Worm (Caenorhabditis elegans) whole organism, late embryonic: ENCODE results near the gene H40L08.3.

Source experiments
- C08G9.2 ChIP-seq: sonication (generic microtip); optimal IDR thresholded peaks from 2 replicates; lab custom pipeline; 2016; ENCODE audit warnings: mild to moderate bottlenecking, missing genetic modification characterization, moderate library complexity, missing compliant biosample characterization
- F13H6.1 ChIP-seq: sonication (generic microtip); optimal IDR thresholded peaks from 2 replicates; lab custom pipeline; 2016; ENCODE audit warnings: missing genetic modification characterization, missing compliant biosample characterization
- K02D7.2 ChIP-seq: sonication (generic microtip); optimal IDR thresholded peaks from 2 replicates; lab custom pipeline; 2017; ENCODE audit warnings: mild to moderate bottlenecking, missing genetic modification characterization, missing compliant biosample characterization
- T23F11.4 ChIP-seq: fragments of 200-800 bp; sonication (Bioruptor generic); optimal IDR thresholded peaks from 2 replicates; lab custom pipeline; 2018; ENCODE audit warnings: mild to moderate bottlenecking, missing genetic modification characterization, missing compliant biosample characterization
- Y22D7AL.16 ChIP-seq: sonication (generic microtip); optimal IDR thresholded peaks from 2 replicates; lab custom pipeline; 2016; ENCODE audit warnings: missing genetic modification characterization, missing compliant biosample characterization
- ceh-14 ChIP-seq: sonication (generic microtip); optimal IDR thresholded peaks from 2 replicates; lab custom pipeline; 2016; ENCODE audit warnings: missing genotype, missing genetic modification characterization, missing compliant biosample characterization
- ceh-19 ChIP-seq: fragments of 200-800 bp; sonication (Bioruptor generic); optimal IDR thresholded peaks from 2 replicates; lab custom pipeline; 2018; ENCODE audit warnings: mild to moderate bottlenecking, missing genetic modification characterization, missing compliant biosample characterization
- ceh-2 ChIP-seq: sonication (generic microtip); optimal IDR thresholded peaks from 2 replicates; lab custom pipeline; 2016; ENCODE audit warnings: missing genotype, missing genetic modification characterization, missing compliant biosample characterization
- ceh-22 ChIP-seq: sonication (generic microtip); optimal IDR thresholded peaks from 2 replicates; lab custom pipeline; 2017; ENCODE audit warnings: missing biosample characterization, missing genetic modification characterization
- ceh-24 ChIP-seq: sonication (generic microtip); optimal IDR thresholded peaks from 2 replicates; lab custom pipeline; 2016; ENCODE audit warnings: mild to moderate bottlenecking, missing genetic modification characterization, missing compliant biosample characterization
- ceh-30 ChIP-seq: fragments of 150-350 bp; optimal IDR thresholded peaks from 2 replicates; lab custom pipeline; 2014; ENCODE audit warnings: missing biosample characterization, missing genetic modification characterization
- ceh-31 ChIP-seq: sonication (generic microtip); optimal IDR thresholded peaks from 2 replicates; lab custom pipeline; 2016; ENCODE audit warnings: missing genetic modification characterization, missing compliant biosample characterization
- ceh-34 ChIP-seq: sonication (generic microtip); optimal IDR thresholded peaks from 2 replicates; lab custom pipeline; 2016; ENCODE audit warnings: mild to moderate bottlenecking, missing genetic modification characterization, missing compliant biosample characterization
- ceh-45 ChIP-seq: fragments of 200-800 bp; sonication (Bioruptor generic); IDR thresholded peaks from 2 replicates; pipeline ENCODE4 v1.3.6; 2022; ENCODE audit warnings: missing genetic modification reagents, missing genetic modification characterization, missing compliant biosample characterization
- elt-2 ChIP-seq: sonication (generic microtip); optimal IDR thresholded peaks from 2 replicates; lab custom pipeline; 2016; ENCODE audit warnings: missing genetic modification reagents, missing genetic modification characterization, missing compliant biosample characterization
- fax-1 ChIP-seq: sonication (generic microtip); optimal IDR thresholded peaks from 2 replicates; lab custom pipeline; 2016; ENCODE audit warnings: missing genotype, missing genetic modification characterization, missing compliant biosample characterization
- fkh-10 ChIP-seq: fragments of 150-350 bp; optimal IDR thresholded peaks from 2 replicates; lab custom pipeline; 2014; ENCODE audit warnings: missing biosample characterization, missing genetic modification reagents, missing genetic modification characterization
- fkh-6 ChIP-seq: sonication (generic microtip); optimal IDR thresholded peaks from 2 replicates; lab custom pipeline; 2016; ENCODE audit warnings: missing genetic modification characterization, missing compliant biosample characterization
- gmeb-2 ChIP-seq: sonication (generic microtip); optimal IDR thresholded peaks from 2 replicates; lab custom pipeline; 2016; ENCODE audit warnings: missing genetic modification characterization, inconsistent platforms, missing compliant biosample characterization
- hlh-13 ChIP-seq: fragments of 200-800 bp; sonication (Bioruptor generic); optimal IDR thresholded peaks from 2 replicates; lab custom pipeline; 2018; ENCODE audit warnings: mild to moderate bottlenecking, missing genetic modification characterization, missing compliant biosample characterization
- hlh-6 ChIP-seq: sonication (generic microtip); optimal IDR thresholded peaks from 2 replicates; lab custom pipeline; 2016; ENCODE audit warnings: missing genotype, missing genetic modification characterization, missing compliant biosample characterization
- lin-11 ChIP-seq: fragments of 200-800 bp; sonication (Bioruptor generic); optimal IDR thresholded peaks from 2 replicates; lab custom pipeline; 2018; ENCODE audit warnings: mild to moderate bottlenecking, missing genetic modification characterization, missing compliant biosample characterization
- madf-2 ChIP-seq: sonication (generic microtip); optimal IDR thresholded peaks from 2 replicates; lab custom pipeline; 2017; ENCODE audit warnings: missing genetic modification characterization, missing compliant biosample characterization
- nfya-1 ChIP-seq: sonication (generic microtip); optimal IDR thresholded peaks from 2 replicates; lab custom pipeline; 2017; ENCODE audit warnings: missing genetic modification characterization, mild to moderate bottlenecking, missing compliant biosample characterization, antibody characterized with exemption, moderate library complexity
- nhr-11 ChIP-seq: fragments of 150-350 bp; optimal IDR thresholded peaks from 2 replicates; lab custom pipeline; 2014; ENCODE audit warnings: missing biosample characterization, missing genetic modification characterization
- nhr-232 ChIP-seq: sonication (generic microtip); optimal IDR thresholded peaks from 2 replicates; lab custom pipeline; 2016; ENCODE audit warnings: missing genetic modification characterization, missing compliant biosample characterization
- odd-2 ChIP-seq: sonication (generic microtip); optimal IDR thresholded peaks from 2 replicates; lab custom pipeline; 2017; ENCODE audit warnings: antibody characterized with exemption, mild to moderate bottlenecking, missing genetic modification characterization, missing compliant biosample characterization
- pag-3 ChIP-seq: sonication (generic microtip); optimal IDR thresholded peaks from 2 replicates; lab custom pipeline; 2016; ENCODE audit warnings: missing compliant biosample characterization, missing genetic modification characterization, borderline replicate concordance
- pat-9 ChIP-seq: fragments of 200-800 bp; sonication (Bioruptor generic); optimal IDR thresholded peaks from 2 replicates; lab custom pipeline; 2018; ENCODE audit warnings: mild to moderate bottlenecking, missing genetic modification characterization, moderate library complexity, missing compliant biosample characterization
- pros-1 ChIP-seq: fragments of 150-350 bp; optimal IDR thresholded peaks from 2 replicates; lab custom pipeline; 2014; ENCODE audit warnings: missing biosample characterization, missing genetic modification reagents, missing genetic modification characterization
- ref-2 ChIP-seq: sonication (generic microtip); optimal IDR thresholded peaks from 2 replicates; lab custom pipeline; 2016; ENCODE audit warnings: missing genetic modification characterization, missing compliant biosample characterization
- rnt-1 ChIP-seq: sonication (generic microtip); optimal IDR thresholded peaks from 2 replicates; lab custom pipeline; 2016; ENCODE audit warnings: missing genetic modification characterization, missing compliant biosample characterization
- sdc-2 ChIP-seq: sonication (generic microtip); optimal IDR thresholded peaks from 2 replicates; lab custom pipeline; 2016; ENCODE audit warnings: missing genotype, missing genetic modification characterization, missing compliant biosample characterization
- syd-9 ChIP-seq: sonication (generic microtip); optimal IDR thresholded peaks from 2 replicates; lab custom pipeline; 2016; ENCODE audit warnings: mild to moderate bottlenecking, missing genetic modification characterization, moderate library complexity, missing compliant biosample characterization
- tbx-2 ChIP-seq: sonication (generic microtip); optimal IDR thresholded peaks from 2 replicates; lab custom pipeline; 2016; ENCODE audit warnings: missing genetic modification characterization, missing compliant biosample characterization
- unc-3 ChIP-seq, 2 experiments: fragments of 200-800 bp in 1 of 2; sonication (Bioruptor generic) in 1 of 2; sonication (generic microtip) in 1 of 2; conservative IDR thresholded peaks in 1 of 2; optimal IDR thresholded peaks in 1 of 2; 2 replicates each; pipeline versions ENCODE4 v1.3.6 to Lab custom; 2016 to 2022; ENCODE audit warnings: missing compliant biosample characterization in 2 of 2, missing genetic modification characterization in 2 of 2, missing genetic modification reagents in 1 of 2
- unc-42 ChIP-seq: sonication (generic microtip); optimal IDR thresholded peaks from 2 replicates; lab custom pipeline; 2016; ENCODE audit warnings: missing genotype, missing genetic modification characterization, missing compliant biosample characterization
- unc-86 ChIP-seq: sonication (generic microtip); optimal IDR thresholded peaks from 2 replicates; lab custom pipeline; 2016; ENCODE audit warnings: missing genetic modification characterization, missing compliant biosample characterization
- ztf-16 ChIP-seq: sonication (generic microtip); optimal IDR thresholded peaks from 2 replicates; lab custom pipeline; 2017; ENCODE audit warnings: missing genetic modification characterization, missing compliant biosample characterization

The H40L08.3 gene

ce11 chrX:15055914-15056313 is 20.0 kb downstream of the H40L08.3 start, which contains the start of gene H03G16.7:
TSS of gene H03G16.7 (minus strand) at chrX:15056014.
- TF ChIP-seq ceh-22 (tag; lab: Kevin White, UChicago) (no peak), lin-11 (tag; lab: Kevin White, UChicago) (no peak), F13H6.1 (no peak), elt-2 (tag; lab: Kevin White, UChicago) (no peak), tbx-2 (tag; lab: Kevin White, UChicago) (no peak), ceh-19 (GFP tag; lab: Kevin White, UChicago) (no peak), pros-1 (tag; lab: Kevin White, UChicago) (no peak), ceh-31 (tag; lab: Kevin White, UChicago) (no peak), fax-1 (tag; lab: Kevin White, UChicago) (no peak), unc-86 (tag; lab: Kevin White, UChicago) (no peak), Y22D7AL.16 (tag; lab: Kevin White, UChicago) (no peak), nhr-11 (tag; lab: Kevin White, UChicago) (no peak), pag-3 (tag; lab: Kevin White, UChicago) (no peak), fkh-6 (tag; lab: Kevin White, UChicago) (no peak), ref-2 (tag; lab: Kevin White, UChicago) (no peak), ceh-30 (tag; lab: Kevin White, UChicago) (no peak), C08G9.2 (tag; lab: Kevin White, UChicago) (no peak), fkh-10 (no peak)

- TF ChIP-seq hlh-13 (GFP tag; lab: Kevin White, UChicago) (no peak), tbx-2 (tag; lab: Kevin White, UChicago) (no peak), ztf-16 (tag; lab: Kevin White, UChicago) (no peak), ref-2 (tag; lab: Kevin White, UChicago) (no peak), odd-2 (tag; lab: Kevin White, UChicago) (no peak), T23F11.4 (GFP tag; lab: Kevin White, UChicago) (no peak), madf-2 (tag; lab: Kevin White, UChicago) (no peak), unc-3 (GFP tag; conservative IDR thresholded peaks at IDR 0.05; lab: Robert Waterston, UW) (no peak), unc-3 (tag; optimal IDR thresholded peaks at IDR 0.05; lab: Kevin White, UChicago) (no peak), ceh-34 (no peak), ceh-14 (tag; lab: Kevin White, UChicago) (no peak), nhr-232 (no peak), pat-9 (tag; lab: Kevin White, UChicago) (no peak), rnt-1 (no peak), sdc-2 (no peak)
These were observed 22.5 kb downstream of the H40L08.3 start, which contains the start of gene H03G16.1 for ce11 chrX:15053223-15053933. TSS of gene H03G16.1 (plus strand) at chrX:15053883.

ce11 chrX:15052385-15052784 is 23.5 kb downstream of the H40L08.3 start, which contains the start of gene H03G16.6:
TSS of gene H03G16.6 (plus strand) at chrX:15052685.
- TF ChIP-seq nhr-11 (tag; lab: Kevin White, UChicago) (no peak), syd-9 (tag; lab: Kevin White, UChicago) (no peak), ceh-2 (tag; lab: Kevin White, UChicago) (no peak), ceh-14 (tag; lab: Kevin White, UChicago) (no peak)

ce11 chrX:15050006-15050405 is 25.9 kb downstream of the H40L08.3 start:
- TF ChIP-seq ceh-24 (no peak), ceh-45 (no peak), K02D7.2 (no peak), F13H6.1 (no peak), unc-3 (GFP tag; conservative IDR thresholded peaks at IDR 0.05; lab: Robert Waterston, UW) (no peak), unc-3 (tag; optimal IDR thresholded peaks at IDR 0.05; lab: Kevin White, UChicago) (no peak), nhr-11 (tag; lab: Kevin White, UChicago) (no peak), nfya-1 (tag; lab: Kevin White, UChicago) (no peak), gmeb-2 (tag; lab: Kevin White, UChicago) (no peak), pros-1 (tag; lab: Kevin White, UChicago) (no peak), Y22D7AL.16 (tag; lab: Kevin White, UChicago) (no peak), hlh-6 (no peak), unc-42 (no peak)
